Worm (Caenorhabditis elegans) whole organism, L4 larva: ENCODE measurements around the gene T04A8.18.
"Not testable (repeated sequence)": the region's sequence is repeated elsewhere in the genome, so short reads cannot be mapped to it uniquely, and the experiment has no call there.

ENCODE experiments used
- F26F4.8 ChIP-seq: fragments of 200-800 bp; sonication (Bioruptor generic); conservative IDR thresholded peaks from 2 replicates; pipeline ENCODE4 v1.3.6; 2022; ENCODE audit warnings: missing genetic modification characterization, missing compliant biosample characterization
- F37D6.2 ChIP-seq: sonication (generic microtip); optimal IDR thresholded peaks from 2 replicates; lab custom pipeline; 2016; ENCODE audit warnings: mild to moderate bottlenecking, missing genetic modification characterization, missing compliant biosample characterization
- Y75B8A.6 ChIP-seq: fragments of 200-800 bp; sonication (Bioruptor generic); IDR thresholded peaks from 2 replicates; pipeline ENCODE4 v1.3.6; 2022; ENCODE audit warnings: missing genetic modification reagents, missing genetic modification characterization, missing compliant biosample characterization
- aly-2 ChIP-seq: sonication (generic microtip); optimal IDR thresholded peaks from 2 replicates; lab custom pipeline; 2018; ENCODE audit warnings: missing biosample characterization, missing genetic modification characterization
- ama-1 ChIP-seq: fragments of 150-350 bp; optimal IDR thresholded peaks from 2 replicates; lab custom pipeline; 2014; ENCODE audit warnings: inconsistent platforms, mixed read lengths
- ctbp-1 ChIP-seq: fragments of 200-800 bp; sonication (Bioruptor generic); IDR thresholded peaks from 2 replicates; pipeline ENCODE4 v1.3.6; 2022; ENCODE audit warnings: missing genetic modification reagents, missing genetic modification characterization, missing compliant biosample characterization
- duxl-1 ChIP-seq: sonication (generic microtip); optimal IDR thresholded peaks from 2 replicates; lab custom pipeline; 2016; ENCODE audit warnings: mild to moderate bottlenecking, missing genetic modification characterization, moderate library complexity, missing compliant biosample characterization; ENCODE audit not compliant: poor library complexity
- egl-43 ChIP-seq: fragments of 200-800 bp; sonication (Bioruptor generic); IDR thresholded peaks from 2 replicates; pipeline ENCODE4 v1.3.6; 2022; ENCODE audit warnings: missing genetic modification reagents, missing genetic modification characterization, missing compliant biosample characterization
- hlh-11 ChIP-seq: fragments of 200-800 bp; sonication (Bioruptor generic); optimal IDR thresholded peaks from 2 replicates; lab custom pipeline; 2018; ENCODE audit warnings: mild to moderate bottlenecking, missing genetic modification characterization, missing compliant biosample characterization
- hlh-30 ChIP-seq: sonication (generic microtip); optimal IDR thresholded peaks from 2 replicates; lab custom pipeline; 2017; ENCODE audit warnings: antibody characterized with exemption, mild to moderate bottlenecking, missing genetic modification characterization, missing compliant biosample characterization; ENCODE audit not compliant: insufficient read depth
- hmg-1.1 ChIP-seq: fragments of 200-800 bp; sonication (Bioruptor generic); IDR thresholded peaks from 2 replicates; pipeline ENCODE4 v1.3.6; 2022; ENCODE audit warnings: missing genetic modification reagents, missing genetic modification characterization, missing compliant biosample characterization
- jun-1 ChIP-seq: fragments of 150-350 bp; optimal IDR thresholded peaks from 2 replicates; lab custom pipeline; 2014; ENCODE audit warnings: missing biosample characterization, missing genetic modification reagents, missing genetic modification characterization
- lim-7 ChIP-seq: fragments of 200-800 bp; sonication (Bioruptor generic); IDR thresholded peaks from 2 replicates; pipeline ENCODE4 v1.3.6; 2022; ENCODE audit warnings: missing genetic modification characterization, missing compliant biosample characterization
- lin-38 ChIP-seq: fragments of 200-800 bp; sonication (Bioruptor generic); IDR thresholded peaks from 2 replicates; pipeline ENCODE4 v1.3.6; 2022; ENCODE audit warnings: missing genetic modification reagents, missing genetic modification characterization, missing compliant biosample characterization
- mxl-2 ChIP-seq: fragments of 200-800 bp; sonication (Bioruptor generic); conservative IDR thresholded peaks from 2 replicates; pipeline ENCODE4 v1.3.6; 2022; ENCODE audit warnings: missing genetic modification reagents, missing genetic modification characterization, missing compliant biosample characterization
- mxl-3 ChIP-seq: fragments of 200-800 bp; sonication (Bioruptor generic); optimal IDR thresholded peaks from 2 replicates; lab custom pipeline; 2018; ENCODE audit warnings: mild to moderate bottlenecking, missing genetic modification characterization, missing compliant biosample characterization
- nhr-102 ChIP-seq: sonication (generic microtip); optimal IDR thresholded peaks from 2 replicates; lab custom pipeline; 2016; ENCODE audit warnings: mild to moderate bottlenecking, missing genetic modification characterization, moderate library complexity, missing compliant biosample characterization
- nhr-11 ChIP-seq: fragments of 150-350 bp; optimal IDR thresholded peaks from 2 replicates; lab custom pipeline; 2014; ENCODE audit warnings: missing biosample characterization, missing genetic modification characterization
- nhr-25 ChIP-seq: sonication (generic microtip); optimal IDR thresholded peaks from 2 replicates; lab custom pipeline; 2017; ENCODE audit warnings: missing genetic modification characterization, mild to moderate bottlenecking, missing compliant biosample characterization, antibody characterized with exemption, moderate library complexity, borderline replicate concordance; ENCODE audit not compliant: insufficient read depth
- nhr-28 ChIP-seq: fragments of 150-350 bp; optimal IDR thresholded peaks from 2 replicates; lab custom pipeline; 2014; ENCODE audit warnings: missing biosample characterization, missing genetic modification characterization
- nhr-76 ChIP-seq: fragments of 150-350 bp; optimal IDR thresholded peaks from 2 replicates; lab custom pipeline; 2014; ENCODE audit warnings: missing biosample characterization, missing genetic modification characterization
- pqm-1 ChIP-seq: sonication (generic microtip); optimal IDR thresholded peaks from 2 replicates; lab custom pipeline; 2017; ENCODE audit warnings: missing biosample characterization, missing genetic modification characterization
- rbr-2 ChIP-seq: sonication (generic microtip); optimal IDR thresholded peaks from 2 replicates; lab custom pipeline; 2016; ENCODE audit warnings: missing genotype, missing genetic modification characterization, missing compliant biosample characterization
- sdz-12 ChIP-seq: fragments of 200-800 bp; sonication (Bioruptor generic); optimal IDR thresholded peaks from 2 replicates; lab custom pipeline; 2018; ENCODE audit warnings: mild to moderate bottlenecking, missing genetic modification characterization, missing compliant biosample characterization
- set-16 ChIP-seq: fragments of 200-800 bp; sonication (Bioruptor generic); IDR thresholded peaks from 2 replicates; pipeline ENCODE4 v1.3.6; 2022; ENCODE audit warnings: missing genetic modification reagents, missing genetic modification characterization, missing compliant biosample characterization
- spr-1 ChIP-seq: sonication (generic microtip); optimal IDR thresholded peaks from 2 replicates; lab custom pipeline; 2016; ENCODE audit warnings: mild to moderate bottlenecking, missing genetic modification characterization, missing compliant biosample characterization
- unc-130 ChIP-seq: sonication (generic microtip); optimal IDR thresholded peaks from 2 replicates; lab custom pipeline; 2016; ENCODE audit warnings: missing genetic modification reagents, missing genetic modification characterization, missing compliant biosample characterization
- unc-39 ChIP-seq: sonication (generic microtip); optimal IDR thresholded peaks from 2 replicates; lab custom pipeline; 2017; ENCODE audit warnings: missing biosample characterization, missing genetic modification characterization
- unc-62 ChIP-seq, 3 experiments: fragments of 150-350 bp in 1 of 3; sonication (generic microtip); optimal IDR thresholded peaks in 2 of 3; peaks in 1 of 3; 1 replicate in 1 of 3; 2 replicates in 2 of 3; lab custom pipeline; 2014 to 2017; ENCODE audit warnings: missing biosample characterization in 3 of 3, missing genetic modification characterization in 3 of 3, missing genetic modification reagents in 3 of 3, missing genotype in 1 of 3
- vab-7 ChIP-seq: fragments of 200-800 bp; sonication (Bioruptor generic); IDR thresholded peaks from 2 replicates; pipeline ENCODE4 v1.3.6; 2022; ENCODE audit warnings: missing genetic modification reagents, missing genetic modification characterization, missing compliant biosample characterization
- zag-1 ChIP-seq: fragments of 150-350 bp; optimal IDR thresholded peaks from 2 replicates; lab custom pipeline; 2014; ENCODE audit warnings: missing biosample characterization, missing genetic modification characterization
- zip-11 ChIP-seq: fragments of 200-800 bp; sonication (Bioruptor generic); IDR thresholded peaks from 2 replicates; pipeline ENCODE4 v1.3.6; 2022; ENCODE audit warnings: missing genetic modification characterization, missing compliant biosample characterization
- zip-2 ChIP-seq: fragments of 150-350 bp; optimal IDR thresholded peaks from 2 replicates; lab custom pipeline; 2014; ENCODE audit warnings: missing biosample characterization, missing genetic modification characterization
- ztf-7 ChIP-seq: fragments of 150-350 bp; optimal IDR thresholded peaks from 2 replicates; lab custom pipeline; 2014; ENCODE audit warnings: missing biosample characterization, missing genetic modification characterization

Gene T04A8.18

DNA sequence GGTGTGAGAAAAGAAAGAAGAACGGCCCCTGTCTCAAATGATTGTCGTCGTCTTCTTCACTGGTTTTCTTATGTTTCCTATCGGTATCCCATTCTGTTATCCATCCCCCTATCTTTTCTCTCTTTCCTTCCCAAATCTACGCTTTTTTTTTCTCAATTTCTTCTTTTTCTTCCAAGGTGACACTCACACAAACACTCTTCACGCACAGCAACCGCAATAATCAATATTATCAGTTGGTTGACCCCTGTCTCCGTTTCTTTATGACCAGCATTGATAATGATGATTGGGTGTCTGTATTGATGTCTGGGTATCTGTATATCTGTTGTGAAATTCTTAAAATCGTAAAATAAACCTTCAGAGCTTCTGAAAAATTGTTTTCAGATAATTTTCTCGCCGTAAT is 31.8 kb downstream of the T04A8.18 start:
- no peak for TF ChIP-seq vab-7 (GFP tag; lab: Robert Waterston, UW)
- TF ChIP-seq sdz-12 (GFP tag; lab: Kevin White, UChicago): no peak
- no peak for TF ChIP-seq duxl-1 (tag; lab: Kevin White, UChicago)
- TF ChIP-seq unc-62 (GFP tag; optimal IDR thresholded peaks at IDR 0.05 in 1 of 2; lab: Kevin White, UChicago): peak in 1 of 2 experiments; percentile 7
- no peak for TF ChIP-seq unc-62 (tag; optimal IDR thresholded peaks at IDR 0.05; lab: Kevin White, UChicago)
- TF ChIP-seq hlh-30 (tag; lab: Kevin White, UChicago): peak; percentile 2
- TF ChIP-seq nhr-76 (tag; lab: Kevin White, UChicago): no peak
- no peak for TF ChIP-seq ztf-7 (tag; lab: Kevin White, UChicago)
- TF ChIP-seq pqm-1 (tag; lab: Kevin White, UChicago): peak; percentile 25
- no peak for TF ChIP-seq F26F4.8 (GFP tag; lab: Robert Waterston, UW)
- TF ChIP-seq set-16 (GFP tag; lab: Robert Waterston, UW): no peak
- peak; percentile 29 for TF ChIP-seq nhr-11 (tag; lab: Kevin White, UChicago)
- no peak for TF ChIP-seq zip-2 (tag; lab: Kevin White, UChicago)
- TF ChIP-seq hlh-11 (tag; lab: Kevin White, UChicago): peak; percentile 68
- TF ChIP-seq F37D6.2: no peak
- TF ChIP-seq nhr-28: peak; percentile 33
- no peak for TF ChIP-seq nhr-102 (tag; lab: Kevin White, UChicago)
- TF ChIP-seq zip-11 (GFP tag; lab: Robert Waterston, UW): no peak
- TF ChIP-seq mxl-3 (GFP tag; lab: Kevin White, UChicago): peak; percentile 26
- TF ChIP-seq ama-1 (lab: Kevin White, UChicago): no peak
- no peak for TF ChIP-seq Y75B8A.6 (GFP tag; lab: Robert Waterston, UW)
- TF ChIP-seq nhr-25 (tag; lab: Kevin White, UChicago): no peak

DNA sequence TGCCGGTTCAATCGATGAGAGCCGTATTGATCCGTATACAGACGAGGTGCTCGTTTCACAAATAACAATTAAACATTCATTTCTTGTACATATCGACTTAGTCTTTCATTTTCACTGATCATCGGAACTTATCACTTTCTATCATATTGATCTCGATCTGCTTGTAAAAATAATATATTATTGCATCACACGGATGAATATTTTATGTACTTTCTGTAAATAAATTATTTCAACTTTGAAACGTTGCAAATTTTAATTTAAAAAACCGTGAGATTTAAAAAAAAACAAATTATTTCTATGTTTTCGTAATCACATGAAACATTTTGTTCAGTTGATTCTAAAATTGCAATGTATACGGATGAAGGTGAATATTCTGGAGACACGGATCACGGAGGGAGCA is 33.6 kb downstream of the T04A8.18 start, which contains the start of gene twk-6:
TSS of gene twk-6 (plus strand) at position 301 of the 400 bp plus-strand sequence.
- not testable (repeated sequence) for TF ChIP-seq ctbp-1 (GFP tag; lab: Robert Waterston, UW); egl-43 (GFP tag; lab: Robert Waterston, UW); rbr-2

DNA sequence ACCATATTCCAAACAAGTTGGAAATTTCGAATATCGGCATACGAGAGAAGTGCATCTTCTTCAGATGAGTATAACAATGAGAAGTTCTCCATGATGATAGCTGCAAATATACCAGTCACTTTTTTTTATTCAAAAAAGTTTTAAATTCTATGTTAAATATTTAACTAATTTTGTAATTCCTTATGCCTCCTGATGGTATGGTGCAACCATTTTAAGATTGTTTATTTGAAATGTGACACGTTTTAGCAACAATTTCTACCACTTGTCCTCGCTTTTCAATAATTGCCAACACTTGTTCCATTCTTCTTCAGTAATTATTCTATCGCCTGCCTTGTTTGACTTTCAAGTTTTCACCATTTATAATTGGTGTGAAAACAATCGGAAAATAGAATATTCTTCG is 36.9 kb downstream of the T04A8.18 start, which contains the start of gene F17C8.6:
TSS of gene F17C8.6 (minus strand) at position 101 of the 400 bp plus-strand sequence.
- TF ChIP-seq lin-38 (GFP tag; lab: Robert Waterston, UW): no peak
- no peak for TF ChIP-seq lim-7
- no peak for TF ChIP-seq ama-1 (lab: Kevin White, UChicago)
- TF ChIP-seq jun-1 (tag; lab: Kevin White, UChicago): no peak
- no peak for TF ChIP-seq mxl-2 (GFP tag; lab: Robert Waterston, UW)
- no peak for TF ChIP-seq unc-39 (tag; lab: Kevin White, UChicago)
- TF ChIP-seq aly-2: no peak
- TF ChIP-seq unc-130 (GFP tag; lab: Kevin White, UChicago): no peak
- TF ChIP-seq spr-1 (tag; lab: Kevin White, UChicago): no peak
- TF ChIP-seq zag-1 (tag; lab: Kevin White, UChicago): no peak

DNA sequence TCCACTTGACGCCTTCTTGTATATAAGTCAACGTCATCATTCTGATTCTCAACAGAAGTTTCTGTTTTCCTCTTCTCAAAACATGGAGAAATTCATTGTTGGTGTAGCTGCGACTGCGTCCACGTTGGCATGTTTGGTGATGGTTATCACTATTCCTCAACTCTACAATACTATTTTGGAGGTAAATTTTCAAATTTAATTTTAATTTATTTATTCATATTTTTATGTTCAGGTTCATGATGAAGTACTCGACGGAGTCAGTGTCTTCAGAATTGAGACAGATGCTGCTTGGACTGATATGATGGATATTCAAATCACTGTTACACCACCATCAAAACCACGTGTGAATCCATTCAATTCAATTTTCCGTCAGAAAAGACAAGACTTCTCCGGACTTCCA is 39.1 kb downstream of the T04A8.18 start, which contains the start of gene col-89:
TSS of gene col-89 (plus strand) at position 19 of the 400 bp plus-strand sequence.
- TF ChIP-seq unc-62 (GFP tag; optimal IDR thresholded peaks at IDR 0.05 in 1 of 2; lab: Kevin White, UChicago) (peak in 1 of 2 experiments; percentile 94), unc-62 (tag; optimal IDR thresholded peaks at IDR 0.05; lab: Kevin White, UChicago) (no peak), hmg-1.1 (GFP tag; lab: Robert Waterston, UW) (no peak)
